Fruit fly (Drosophila melanogaster) S2 (cell line): ENCODE measurements around the gene CG32988.

Experiments used
- CG8478 ChIP-seq: fragments of >200 bp; optimal IDR thresholded peaks from 2 replicates; lab custom pipeline; 2018
- CTCF ChIP-seq, 2 experiments: fragments of >200 bp; optimal IDR thresholded peaks; 2 replicates each; lab custom pipeline; 2018

- TF ChIP-seq CG8478 (lab: Kevin White, UChicago) (no peak), CTCF (optimal IDR thresholded peaks at IDR 0.05; lab: Kevin White, UChicago) (no peak)
These were observed 37.2 kb downstream of the CG32988 start for dm6 chr2L:8901882-8902281.
